Worm (Caenorhabditis elegans) whole organism, young adult: ENCODE measurements around the gene Y66D12A.3.
A peak's percentile ranks its signal among the peaks of the same experiment; 100 is the strongest.

Source experiments
- B0336.3 ChIP-seq: fragments of 200-800 bp; sonication (Bioruptor generic); IDR thresholded peaks from 2 replicates; pipeline ENCODE4 v1.3.6; 2022; ENCODE audit warnings: missing genetic modification characterization, missing compliant biosample characterization
- D2030.7 ChIP-seq: fragments of 200-800 bp; sonication (Bioruptor generic); IDR thresholded peaks from 2 replicates; pipeline ENCODE4 v1.3.6; 2022; ENCODE audit warnings: missing genetic modification reagents, missing genetic modification characterization, missing compliant biosample characterization
- F37B4.10 ChIP-seq: fragments of 200-800 bp; sonication (Bioruptor generic); IDR thresholded peaks from 2 replicates; pipeline ENCODE4 v1.3.6; 2022; ENCODE audit warnings: missing genetic modification characterization, missing compliant biosample characterization
- F39B2.1 ChIP-seq: fragments of 200-800 bp; sonication (Bioruptor generic); IDR thresholded peaks from 2 replicates; pipeline ENCODE4 v1.3.6; 2022; ENCODE audit warnings: missing genetic modification reagents, missing genetic modification characterization, missing compliant biosample characterization
- F57C9.4 ChIP-seq: sonication (generic microtip); optimal IDR thresholded peaks from 2 replicates; lab custom pipeline; 2017; ENCODE audit warnings: mild to moderate bottlenecking, missing genetic modification characterization, missing compliant biosample characterization
- K12H6.12 ChIP-seq: fragments of 200-800 bp; sonication (Bioruptor generic); optimal IDR thresholded peaks from 2 replicates; lab custom pipeline; 2018; ENCODE audit warnings: mild to moderate bottlenecking, missing genetic modification characterization, missing compliant biosample characterization
- Y53F4B.3 ChIP-seq: fragments of 200-800 bp; sonication (Bioruptor generic); IDR thresholded peaks from 2 replicates; pipeline ENCODE4 v1.3.6; 2022; ENCODE audit warnings: missing genetic modification reagents, missing genetic modification characterization, missing compliant biosample characterization
- Y53G8AR.9 ChIP-seq: fragments of 200-800 bp; sonication (Bioruptor generic); conservative IDR thresholded peaks from 2 replicates; pipeline ENCODE4 v1.3.6; 2022; ENCODE audit warnings: missing genetic modification reagents, missing genetic modification characterization, missing compliant biosample characterization
- Y67H2A.10 ChIP-seq: fragments of 200-800 bp; sonication (Bioruptor generic); conservative IDR thresholded peaks from 2 replicates; pipeline ENCODE4 v1.3.6; 2022; ENCODE audit warnings: missing genetic modification reagents, missing genetic modification characterization, missing compliant biosample characterization
- aptf-2 ChIP-seq: fragments of 200-800 bp; sonication (Bioruptor generic); conservative IDR thresholded peaks from 2 replicates; pipeline ENCODE4 v1.3.6; 2022; ENCODE audit warnings: missing genetic modification reagents, missing genetic modification characterization, missing compliant biosample characterization
- athp-1 ChIP-seq: sonication (generic microtip); optimal IDR thresholded peaks from 2 replicates; lab custom pipeline; 2017; ENCODE audit warnings: mild to moderate bottlenecking, missing genetic modification characterization, missing compliant biosample characterization
- bed-1 ChIP-seq: fragments of 200-800 bp; sonication (Bioruptor generic); IDR thresholded peaks from 2 replicates; pipeline ENCODE4 v1.3.6; 2022; ENCODE audit warnings: missing genetic modification reagents, missing genetic modification characterization, missing compliant biosample characterization
- ceh-100 ChIP-seq: fragments of 200-800 bp; sonication (Bioruptor generic); IDR thresholded peaks from 2 replicates; pipeline ENCODE4 v1.3.6; 2022; ENCODE audit warnings: missing genetic modification reagents, missing genetic modification characterization, missing compliant biosample characterization
- dpff-1 ChIP-seq: sonication (generic microtip); optimal IDR thresholded peaks from 2 replicates; lab custom pipeline; 2017; ENCODE audit warnings: mild to moderate bottlenecking, missing genetic modification characterization, missing compliant biosample characterization
- dpl-1 ChIP-seq: fragments of 150-350 bp; optimal IDR thresholded peaks from 2 replicates; lab custom pipeline; 2014; ENCODE audit warnings: missing biosample characterization, missing genetic modification reagents, missing genetic modification characterization
- efl-1 ChIP-seq: fragments of 150-350 bp; optimal IDR thresholded peaks from 2 replicates; lab custom pipeline; 2014; ENCODE audit warnings: missing biosample characterization, missing genetic modification reagents, missing genetic modification characterization
- egl-18 ChIP-seq: fragments of 200-800 bp; sonication (Bioruptor generic); IDR thresholded peaks from 2 replicates; pipeline ENCODE4 v1.3.6; 2022; ENCODE audit warnings: missing genetic modification reagents, missing genetic modification characterization, missing compliant biosample characterization
- egrh-3 ChIP-seq: fragments of 200-800 bp; sonication (Bioruptor generic); IDR thresholded peaks from 2 replicates; pipeline ENCODE4 v1.3.6; 2022; ENCODE audit warnings: missing genetic modification reagents, missing genetic modification characterization, missing compliant biosample characterization
- ekl-4 ChIP-seq: fragments of 200-800 bp; sonication (Bioruptor generic); IDR thresholded peaks from 2 replicates; pipeline ENCODE4 v1.3.6; 2022; ENCODE audit warnings: missing genetic modification reagents, missing genetic modification characterization, missing compliant biosample characterization
- gei-17 ChIP-seq: fragments of 200-800 bp; sonication (Bioruptor generic); optimal IDR thresholded peaks from 2 replicates; lab custom pipeline; 2018; ENCODE audit warnings: mild to moderate bottlenecking, missing genetic modification characterization, missing compliant biosample characterization
- hlh-12 ChIP-seq: sonication (generic microtip); optimal IDR thresholded peaks from 2 replicates; lab custom pipeline; 2016; ENCODE audit warnings: missing genetic modification characterization, missing compliant biosample characterization
- hsf-1 ChIP-seq: fragments of 200-800 bp; sonication (Bioruptor generic); IDR thresholded peaks from 2 replicates; pipeline ENCODE4 v1.3.6; 2022; ENCODE audit warnings: missing genetic modification reagents, missing genetic modification characterization, missing compliant biosample characterization
- lin-35 ChIP-seq, 3 experiments: fragments of 150-350 bp in 2 of 3; sonication (generic microtip) in 1 of 3; optimal IDR thresholded peaks; 2 replicates each; lab custom pipeline; 2014 to 2018; ENCODE audit warnings: missing biosample characterization in 3 of 3, missing genetic modification characterization in 3 of 3, missing genetic modification reagents in 3 of 3
- lin-54 ChIP-seq: fragments of 200-800 bp; sonication (Bioruptor generic); optimal IDR thresholded peaks from 2 replicates; lab custom pipeline; 2018; ENCODE audit warnings: mild to moderate bottlenecking, missing genetic modification characterization, missing compliant biosample characterization
- lsl-1 ChIP-seq: fragments of 200-800 bp; sonication (Bioruptor generic); optimal IDR thresholded peaks from 2 replicates; lab custom pipeline; 2018; ENCODE audit warnings: mild to moderate bottlenecking, missing genetic modification characterization, moderate library complexity, missing compliant biosample characterization
- mcd-1 ChIP-seq: fragments of 200-800 bp; sonication (Bioruptor generic); IDR thresholded peaks from 2 replicates; pipeline ENCODE4 v1.3.6; 2022; ENCODE audit warnings: missing genetic modification reagents, missing genetic modification characterization, missing compliant biosample characterization
- mel-28 ChIP-seq: sonication (generic microtip); optimal IDR thresholded peaks from 2 replicates; lab custom pipeline; 2016; ENCODE audit warnings: borderline replicate concordance, mild to moderate bottlenecking, missing genetic modification characterization, missing compliant biosample characterization
- nfyb-1 ChIP-seq: fragments of 200-800 bp; sonication (Bioruptor generic); IDR thresholded peaks from 2 replicates; pipeline ENCODE4 v1.3.6; 2022; ENCODE audit warnings: missing genetic modification reagents, missing genetic modification characterization, missing compliant biosample characterization
- nhr-179 ChIP-seq: sonication (generic microtip); optimal IDR thresholded peaks from 2 replicates; lab custom pipeline; 2016; ENCODE audit warnings: mild to moderate bottlenecking, missing genetic modification characterization, missing compliant biosample characterization
- nhr-27 ChIP-seq: fragments of 200-800 bp; sonication (Bioruptor generic); optimal IDR thresholded peaks from 2 replicates; lab custom pipeline; 2018; ENCODE audit warnings: mild to moderate bottlenecking, missing genetic modification characterization, moderate library complexity, missing compliant biosample characterization
- nhr-80 ChIP-seq: sonication (generic microtip); optimal IDR thresholded peaks from 2 replicates; lab custom pipeline; 2016; ENCODE audit warnings: missing genetic modification characterization, missing compliant biosample characterization
- rcor-1 ChIP-seq: fragments of 200-800 bp; sonication (Bioruptor generic); IDR thresholded peaks from 2 replicates; pipeline ENCODE4 v1.3.6; 2022; ENCODE audit warnings: missing genetic modification reagents, missing genetic modification characterization, missing compliant biosample characterization
- snpc-4 ChIP-seq, 5 experiments: fragments of 150-350 bp in 1 of 5; sonication (generic microtip) in 4 of 5; optimal IDR thresholded peaks; 2 replicates each; lab custom pipeline; 2014 to 2018; ENCODE audit warnings: missing genetic modification characterization in 5 of 5, missing biosample characterization in 3 of 5, antibody characterized with exemption in 2 of 5, mild to moderate bottlenecking in 2 of 5, missing compliant biosample characterization in 2 of 5, missing genotype in 2 of 5, moderate library complexity in 2 of 5, missing genetic modification reagents in 1 of 5
- somi-1 ChIP-seq: fragments of 200-800 bp; sonication (Bioruptor generic); optimal IDR thresholded peaks from 2 replicates; lab custom pipeline; 2018; ENCODE audit warnings: mild to moderate bottlenecking, missing genetic modification characterization, missing compliant biosample characterization
- unc-62 ChIP-seq: fragments of 150-350 bp; optimal IDR thresholded peaks from 2 replicates; lab custom pipeline; 2014; ENCODE audit warnings: missing biosample characterization, missing genetic modification reagents, missing genetic modification characterization
- zfh-2 ChIP-seq: fragments of 200-800 bp; sonication (Bioruptor generic); conservative IDR thresholded peaks from 2 replicates; pipeline ENCODE4 v1.3.6; 2022; ENCODE audit warnings: missing genetic modification reagents, missing genetic modification characterization, missing compliant biosample characterization
- ztf-25 ChIP-seq: fragments of 200-800 bp; sonication (Bioruptor generic); IDR thresholded peaks from 2 replicates; pipeline ENCODE4 v1.3.6; 2022; ENCODE audit warnings: missing genetic modification reagents, missing genetic modification characterization, missing compliant biosample characterization
- ztf-28 ChIP-seq: fragments of 200-800 bp; sonication (Bioruptor generic); IDR thresholded peaks from 2 replicates; pipeline ENCODE4 v1.3.6; 2022; ENCODE audit warnings: missing genetic modification reagents, missing genetic modification characterization, missing compliant biosample characterization

Y66D12A.3 gene

ce11 chrIII:11579380-11579779 is 9.6 kb upstream of the Y66D12A.3 start:
- TF ChIP-seq hsf-1 (GFP tag; lab: Robert Waterston, UW) (peak; percentile 45; the same call in 1 of the 2 replicates), B0336.3 (GFP tag; lab: Robert Waterston, UW) (peak; percentile 22; the same call in 1 of the 2 replicates), zfh-2 (GFP tag; lab: Robert Waterston, UW) (peak; percentile 80), hlh-12 (no peak), nfyb-1 (GFP tag; lab: Robert Waterston, UW) (0 out of 2 replicates have a peak, but pooled peaks have one; percentile 18), F57C9.4 (no peak)

- TF ChIP-seq ztf-25 (GFP tag; lab: Robert Waterston, UW): no peak
- TF ChIP-seq F39B2.1 (GFP tag; lab: Robert Waterston, UW): no peak
- TF ChIP-seq snpc-4 (GFP tag; optimal IDR thresholded peaks at IDR 0.05; lab: Kevin White, UChicago): no peak
- TF ChIP-seq snpc-4 (tag; optimal IDR thresholded peaks at IDR 0.05; lab: Kevin White, UChicago): no peak
- no peak for TF ChIP-seq nhr-80
- no peak for TF ChIP-seq egrh-3 (GFP tag; lab: Robert Waterston, UW)
- TF ChIP-seq D2030.7: 0 out of 2 replicates have a peak, but pooled peaks have one; percentile 17
- TF ChIP-seq K12H6.12: no peak
- TF ChIP-seq ceh-100: no peak
- no peak for TF ChIP-seq mel-28 (tag; lab: Kevin White, UChicago)
- TF ChIP-seq unc-62 (GFP tag; lab: Kevin White, UChicago): no peak
- TF ChIP-seq F37B4.10 (GFP tag; lab: Robert Waterston, UW): no peak
- no peak for TF ChIP-seq aptf-2 (GFP tag; lab: Robert Waterston, UW)
- TF ChIP-seq gei-17 (GFP tag; lab: Kevin White, UChicago): no peak
- TF ChIP-seq B0336.3 (GFP tag; lab: Robert Waterston, UW): 0 out of 2 replicates have a peak, but pooled peaks have one; percentile 13
- TF ChIP-seq Y53G8AR.9: no peak
- TF ChIP-seq nhr-179 (tag; lab: Kevin White, UChicago): no peak
- TF ChIP-seq mcd-1 (GFP tag; lab: Robert Waterston, UW): peak; percentile 73
- TF ChIP-seq F57C9.4: no peak
- no peak for TF ChIP-seq ekl-4 (GFP tag; lab: Robert Waterston, UW)
- peak in 1 of 3 experiments; percentile 17 for TF ChIP-seq lin-35 (GFP tag; optimal IDR thresholded peaks at IDR 0.05; lab: Kevin White, UChicago)
- TF ChIP-seq athp-1 (tag; lab: Kevin White, UChicago): peak; percentile 62
- TF ChIP-seq dpl-1 (GFP tag; lab: Kevin White, UChicago): peak; percentile 5
- TF ChIP-seq nhr-27 (tag; lab: Kevin White, UChicago): no peak
- no peak for TF ChIP-seq egl-18 (GFP tag; lab: Robert Waterston, UW)
- peak; percentile 67 for TF ChIP-seq efl-1 (GFP tag; lab: Kevin White, UChicago)
- TF ChIP-seq rcor-1 (GFP tag; lab: Robert Waterston, UW): no peak
- TF ChIP-seq Y53F4B.3: no peak
- TF ChIP-seq dpff-1 (tag; lab: Kevin White, UChicago): no peak
- TF ChIP-seq lsl-1 (GFP tag; lab: Kevin White, UChicago): no peak
- no peak for TF ChIP-seq ztf-28 (GFP tag; lab: Robert Waterston, UW)
- TF ChIP-seq bed-1 (GFP tag; lab: Robert Waterston, UW): no peak
- TF ChIP-seq Y67H2A.10 (GFP tag; lab: Robert Waterston, UW): no peak
- TF ChIP-seq somi-1 (GFP tag; lab: Kevin White, UChicago): no peak
- peak; percentile 79 for TF ChIP-seq lin-54 (GFP tag; lab: Kevin White, UChicago)
These were observed 8.6 kb upstream of the Y66D12A.3 start, which contains the start of gene Y66D12A.7 for ce11 chrIII:11580428-11580885. Gene Y66D12A.7, minus strand, starts transcription at chrIII:11580478.
